Worm (Caenorhabditis elegans) whole organism, L3 larva: ENCODE data around the gene let-99.

Source experiments
- R02D3.7 ChIP-seq: fragments of 150-350 bp; optimal IDR thresholded peaks from 2 replicates; lab custom pipeline; 2014; ENCODE audit warnings: missing biosample characterization, missing genetic modification characterization
- ZK546.5 ChIP-seq: sonication (generic microtip); optimal IDR thresholded peaks from 2 replicates; lab custom pipeline; 2017; ENCODE audit warnings: missing biosample characterization, missing genetic modification characterization
- aly-2 ChIP-seq: fragments of 150-350 bp; optimal IDR thresholded peaks from 2 replicates; lab custom pipeline; 2014; ENCODE audit warnings: missing biosample characterization, missing genetic modification characterization
- ama-1 ChIP-seq: fragments of 150-350 bp; optimal IDR thresholded peaks from 2 replicates; lab custom pipeline; 2018
- ceh-16 ChIP-seq: sonication (generic microtip); optimal IDR thresholded peaks from 2 replicates; lab custom pipeline; 2017; ENCODE audit warnings: missing biosample characterization, missing genetic modification characterization
- ceh-28 ChIP-seq: fragments of 150-350 bp; optimal IDR thresholded peaks from 2 replicates; lab custom pipeline; 2014; ENCODE audit warnings: missing biosample characterization, missing genetic modification reagents, missing genetic modification characterization
- ceh-82 ChIP-seq: fragments of 150-350 bp; optimal IDR thresholded peaks from 2 replicates; lab custom pipeline; 2014; ENCODE audit warnings: missing biosample characterization, missing genetic modification characterization
- daf-12 ChIP-seq: fragments of 150-350 bp; optimal IDR thresholded peaks from 2 replicates; lab custom pipeline; 2014; ENCODE audit warnings: missing biosample characterization, missing genetic modification reagents, missing genetic modification characterization
- egl-27 ChIP-seq: sonication (generic microtip); optimal IDR thresholded peaks from 4 replicates; lab custom pipeline; 2017; ENCODE audit warnings: missing biosample characterization, missing genetic modification reagents, missing genetic modification characterization
- elt-1 ChIP-seq: fragments of 150-350 bp; optimal IDR thresholded peaks from 2 replicates; lab custom pipeline; 2014; ENCODE audit warnings: missing biosample characterization, missing genetic modification characterization
- elt-2 ChIP-seq: sonication (generic microtip); optimal IDR thresholded peaks from 2 replicates; lab custom pipeline; 2016; ENCODE audit warnings: missing genetic modification reagents, mild to moderate bottlenecking, missing genetic modification characterization, missing compliant biosample characterization
- elt-3 ChIP-seq, 3 experiments: fragments of 150-350 bp in 1 of 3; sonication (generic microtip) in 2 of 3; optimal IDR thresholded peaks; 2 replicates in 2 of 3; 4 replicates in 1 of 3; lab custom pipeline; 2014 to 2017; ENCODE audit warnings: missing biosample characterization in 3 of 3, missing genetic modification characterization in 3 of 3
- eor-1 ChIP-seq, 2 experiments: fragments of 150-350 bp; optimal IDR thresholded peaks; 2 replicates each; lab custom pipeline; 2014 to 2018; ENCODE audit warnings: missing biosample characterization in 2 of 2, missing genetic modification characterization in 2 of 2
- fos-1 ChIP-seq: fragments of 150-350 bp; optimal IDR thresholded peaks from 2 replicates; lab custom pipeline; 2014; ENCODE audit warnings: missing biosample characterization, missing genetic modification characterization
- hmg-11 ChIP-seq: sonication (generic microtip); optimal IDR thresholded peaks from 2 replicates; lab custom pipeline; 2016; ENCODE audit warnings: missing genetic modification characterization, missing compliant biosample characterization
- jun-1 ChIP-seq: fragments of 150-350 bp; optimal IDR thresholded peaks from 2 replicates; lab custom pipeline; 2014; ENCODE audit warnings: missing biosample characterization, missing genetic modification reagents, missing genetic modification characterization
- lin-15B ChIP-seq: fragments of 150-350 bp; optimal IDR thresholded peaks from 2 replicates; lab custom pipeline; 2014; ENCODE audit warnings: missing biosample characterization, missing genetic modification characterization
- mdl-1 ChIP-seq: fragments of 150-350 bp; optimal IDR thresholded peaks from 2 replicates; lab custom pipeline; 2014; ENCODE audit warnings: missing biosample characterization, missing genetic modification characterization
- mml-1 ChIP-seq: fragments of 150-350 bp; sonication (generic microtip); optimal IDR thresholded peaks from 3 replicates; lab custom pipeline; 2014; ENCODE audit warnings: missing biosample characterization, missing genetic modification characterization
- nfya-1 ChIP-seq: sonication (generic microtip); optimal IDR thresholded peaks from 2 replicates; lab custom pipeline; 2017; ENCODE audit warnings: missing genetic modification characterization, mild to moderate bottlenecking, missing compliant biosample characterization, antibody characterized with exemption, moderate library complexity; ENCODE audit not compliant: insufficient read depth
- nhr-11 ChIP-seq: fragments of 150-350 bp; optimal IDR thresholded peaks from 2 replicates; lab custom pipeline; 2014; ENCODE audit warnings: missing biosample characterization, missing genetic modification characterization
- nhr-12 ChIP-seq: fragments of 150-350 bp; optimal IDR thresholded peaks from 2 replicates; lab custom pipeline; 2014; ENCODE audit warnings: missing biosample characterization, missing genetic modification characterization
- nhr-23 ChIP-seq: fragments of 150-350 bp; optimal IDR thresholded peaks from 2 replicates; lab custom pipeline; 2014; ENCODE audit warnings: missing biosample characterization, missing genetic modification reagents, missing genetic modification characterization
- nhr-25 ChIP-seq: sonication (generic microtip); optimal IDR thresholded peaks from 2 replicates; lab custom pipeline; 2017; ENCODE audit warnings: missing biosample characterization, missing genetic modification characterization
- nhr-28 ChIP-seq: fragments of 150-350 bp; optimal IDR thresholded peaks from 2 replicates; lab custom pipeline; 2014; ENCODE audit warnings: missing biosample characterization, missing genetic modification characterization
- nhr-43 ChIP-seq: sonication (generic microtip); optimal IDR thresholded peaks from 2 replicates; lab custom pipeline; 2016; ENCODE audit warnings: mild to moderate bottlenecking, missing genetic modification characterization, missing compliant biosample characterization; ENCODE audit not compliant: poor library complexity, severe bottlenecking
- nhr-67 ChIP-seq: fragments of 150-350 bp; optimal IDR thresholded peaks from 2 replicates; lab custom pipeline; 2014; ENCODE audit warnings: missing biosample characterization, missing genetic modification characterization
- nhr-76 ChIP-seq: fragments of 150-350 bp; sonication (generic microtip); optimal IDR thresholded peaks from 5 replicates; lab custom pipeline; 2014; ENCODE audit warnings: missing biosample characterization, missing genetic modification characterization
- nhr-77 ChIP-seq: fragments of 150-350 bp; optimal IDR thresholded peaks from 2 replicates; lab custom pipeline; 2014; ENCODE audit warnings: missing biosample characterization, missing genetic modification characterization
- pqm-1 ChIP-seq: fragments of 150-350 bp; optimal IDR thresholded peaks from 2 replicates; lab custom pipeline; 2017; ENCODE audit warnings: missing biosample characterization, missing genetic modification characterization, inconsistent platforms
- sea-2 ChIP-seq: fragments of 150-350 bp; sonication (generic microtip); optimal IDR thresholded peaks from 4 replicates; lab custom pipeline; 2014; ENCODE audit warnings: missing biosample characterization, missing genetic modification reagents, missing genetic modification characterization
- skn-1 ChIP-seq: fragments of 150-350 bp; optimal IDR thresholded peaks from 2 replicates; lab custom pipeline; 2014; ENCODE audit warnings: missing biosample characterization, missing genetic modification characterization
- unc-39 ChIP-seq: sonication (generic microtip); optimal IDR thresholded peaks from 4 replicates; lab custom pipeline; 2017; ENCODE audit warnings: missing biosample characterization, missing genetic modification characterization
- unc-62 ChIP-seq: fragments of 150-350 bp; sonication (generic microtip); optimal IDR thresholded peaks from 4 replicates; lab custom pipeline; 2014; ENCODE audit warnings: missing biosample characterization, missing genetic modification reagents, missing genetic modification characterization
- zag-1 ChIP-seq: fragments of 150-350 bp; optimal IDR thresholded peaks from 2 replicates; lab custom pipeline; 2014; ENCODE audit warnings: missing biosample characterization, missing genetic modification characterization
- ztf-11 ChIP-seq: fragments of 150-350 bp; optimal IDR thresholded peaks from 2 replicates; lab custom pipeline; 2014; ENCODE audit warnings: missing biosample characterization, missing genetic modification characterization
- ztf-4 ChIP-seq: fragments of 150-350 bp; optimal IDR thresholded peaks from 2 replicates; lab custom pipeline; 2014; ENCODE audit warnings: missing biosample characterization, missing genetic modification characterization

The let-99 gene

DNA sequence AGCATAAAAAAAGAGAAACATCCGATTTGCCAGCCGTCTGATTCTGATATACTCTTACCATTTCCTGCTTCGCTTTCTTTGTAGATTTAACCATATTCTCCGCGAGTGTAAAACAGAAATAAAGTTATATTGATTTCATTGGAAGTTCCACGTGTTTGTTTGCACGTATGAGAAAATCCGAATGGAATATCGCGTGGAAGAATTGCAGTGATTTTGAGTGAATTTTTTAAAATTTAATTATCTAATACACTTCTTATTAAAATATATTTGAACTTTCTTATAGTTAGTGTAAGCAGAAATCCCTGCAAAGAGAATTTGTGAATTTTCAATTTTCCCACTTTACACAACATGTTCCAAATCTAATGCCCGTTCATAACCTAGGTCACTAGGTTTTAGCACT lies 36.6 kb upstream of the let-99 start, which contains the start of gene F53B2.5:
TSS of gene F53B2.5 (minus strand) at position 101 of the 400 bp plus-strand sequence.
- TF ChIP-seq R02D3.7 (tag; lab: Kevin White, UChicago) = no peak

DNA sequence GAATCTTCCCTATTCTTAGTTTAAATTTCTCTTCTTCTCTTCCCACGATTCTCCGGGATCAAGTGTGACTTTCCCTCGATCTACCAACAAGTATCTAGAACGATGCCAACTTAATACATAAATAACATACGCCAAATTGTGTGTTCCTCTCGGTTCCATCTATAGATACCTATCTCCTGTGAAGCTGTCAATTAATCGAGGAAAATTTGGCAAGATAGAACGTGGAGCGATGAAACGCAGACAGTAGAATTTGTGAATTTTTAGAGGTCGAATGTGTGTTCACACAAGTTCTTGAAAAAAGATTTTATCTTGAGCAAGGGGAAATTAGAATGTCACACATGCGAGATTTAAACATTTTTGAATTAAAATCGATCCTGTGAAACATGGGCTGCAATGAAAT lies 36.2 kb upstream of the let-99 start:
- TF ChIP-seq ztf-11 (tag; lab: Kevin White, UChicago) (no peak), nhr-23 (peak; percentile 33), aly-2 (tag; lab: Kevin White, UChicago) (no peak), nhr-25 (peak; percentile 73), egl-27 (tag; lab: Kevin White, UChicago) (no peak), elt-1 (tag; lab: Kevin White, UChicago) (peak; percentile 89), ceh-16 (tag; lab: Kevin White, UChicago) (no peak)

DNA sequence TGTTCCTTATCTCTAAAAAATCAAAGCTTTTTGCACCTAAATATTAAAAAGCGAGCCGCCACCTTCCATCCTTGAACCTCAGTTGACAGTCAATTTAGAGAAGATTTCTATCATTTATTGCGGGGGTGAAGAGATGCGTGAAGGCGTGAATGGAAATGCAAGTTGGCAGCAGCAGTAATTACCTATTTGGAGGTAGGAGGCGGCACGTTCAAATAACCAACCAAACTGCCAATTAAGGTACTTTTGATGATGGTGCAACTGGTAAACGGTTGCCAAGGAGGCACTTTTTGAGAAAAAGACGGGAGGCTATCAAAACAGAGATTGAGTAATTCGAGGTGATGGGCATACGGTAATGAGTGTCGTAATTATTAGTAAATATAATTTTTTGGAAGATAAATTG lies 31.3 kb upstream of the let-99 start:
- TF ChIP-seq ztf-11 (tag; lab: Kevin White, UChicago) (no peak), unc-62 (GFP tag; lab: Kevin White, UChicago) (no peak), nhr-11 (tag; lab: Kevin White, UChicago) (no peak), hmg-11 (tag; lab: Kevin White, UChicago) (no peak), nhr-28 (tag; lab: Kevin White, UChicago) (no peak), nhr-25 (no peak), daf-12 (tag; lab: Kevin White, UChicago) (no peak), unc-39 (tag; lab: Kevin White, UChicago) (no peak), pqm-1 (tag; lab: Kevin White, UChicago) (no peak), elt-2 (tag; lab: Kevin White, UChicago) (no peak), ama-1 (lab: Kevin White, UChicago) (no peak), zag-1 (tag; lab: Kevin White, UChicago) (no peak), ceh-28 (tag; lab: Kevin White, UChicago) (no peak), lin-15B (tag; lab: Kevin White, UChicago) (no peak), R02D3.7 (tag; lab: Kevin White, UChicago) (no peak), ztf-4 (tag; lab: Kevin White, UChicago) (no peak), nhr-76 (tag; lab: Kevin White, UChicago) (no peak), sea-2 (no peak), ceh-82 (tag; lab: Kevin White, UChicago) (no peak), nhr-67 (no peak)

DNA sequence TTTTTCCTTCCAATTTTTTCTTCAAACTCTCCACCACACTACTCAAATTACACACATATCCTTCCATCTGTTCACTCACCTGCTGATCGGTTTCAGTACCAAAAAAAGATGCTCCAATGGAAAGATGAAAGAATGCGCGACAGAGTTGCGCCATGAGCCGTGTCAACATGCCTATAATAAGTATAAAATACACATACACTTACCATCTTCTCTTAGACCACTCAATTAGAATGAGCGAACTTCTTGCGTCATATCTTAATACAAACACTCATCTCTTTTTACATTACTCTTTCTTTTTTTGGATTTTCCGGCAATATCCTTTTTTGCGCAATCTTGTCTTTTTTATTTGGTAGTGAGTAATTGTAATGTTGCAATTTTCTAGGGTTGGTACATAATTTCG lies 29.9 kb upstream of the let-99 start:
- TF ChIP-seq nhr-25 (no peak), zag-1 (tag; lab: Kevin White, UChicago) (no peak), ceh-16 (tag; lab: Kevin White, UChicago) (no peak), mdl-1 (tag; lab: Kevin White, UChicago) (no peak), elt-2 (tag; lab: Kevin White, UChicago) (no peak), nhr-77 (tag; lab: Kevin White, UChicago) (no peak), nfya-1 (no peak), nhr-67 (no peak), unc-39 (tag; lab: Kevin White, UChicago) (no peak), nhr-28 (tag; lab: Kevin White, UChicago) (no peak), lin-15B (tag; lab: Kevin White, UChicago) (no peak), skn-1 (tag; lab: Kevin White, UChicago) (no peak), eor-1 (tag; optimal IDR thresholded peaks at IDR 0.05; lab: Kevin White, UChicago) (no peak), elt-3 (tag; optimal IDR thresholded peaks at IDR 0.05; lab: Kevin White, UChicago) (no peak), ceh-82 (tag; lab: Kevin White, UChicago) (no peak), nhr-23 (no peak)

DNA sequence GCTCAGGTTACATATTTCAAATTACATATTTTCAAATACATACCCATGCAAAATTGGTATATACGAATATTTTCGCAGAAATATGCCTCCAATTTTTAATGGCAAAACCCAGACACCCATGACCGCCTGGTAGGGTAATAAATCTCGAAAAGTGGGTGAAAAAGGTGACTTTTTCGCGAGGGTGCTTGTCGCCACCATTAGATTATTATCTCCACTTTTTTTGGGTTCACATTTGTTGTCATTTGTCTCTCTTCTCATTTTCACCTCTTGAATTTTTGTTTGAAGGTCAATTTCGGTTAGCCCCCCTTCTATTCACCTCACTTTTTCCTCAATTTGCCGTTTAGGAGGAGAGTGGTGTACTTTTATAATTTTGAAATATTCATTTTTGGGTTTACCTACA lies 27.4 kb upstream of the let-99 start:
- TF ChIP-seq sea-2 (no peak), elt-1 (tag; lab: Kevin White, UChicago) (peak; percentile 5), nhr-25 (peak; percentile 44)

DNA sequence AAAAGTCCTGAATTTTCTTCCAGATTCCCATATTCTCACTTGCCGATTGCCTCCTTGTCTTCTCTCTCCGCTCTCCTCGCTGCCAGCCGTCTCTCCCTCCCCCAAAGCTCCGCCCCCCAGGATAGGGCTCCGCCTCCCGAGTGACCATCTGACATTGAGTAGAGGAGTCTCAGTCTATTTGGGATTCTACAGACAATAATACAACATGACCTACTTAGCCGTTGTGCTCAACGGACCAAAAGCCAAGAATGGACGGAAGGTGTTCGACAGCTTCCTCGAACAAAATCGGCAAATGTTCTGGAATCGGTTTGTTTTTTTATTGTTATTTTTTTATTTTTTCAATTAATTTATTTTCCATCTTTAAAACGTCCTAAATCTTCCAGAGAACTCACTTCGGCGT lies 25.6 kb upstream of the let-99 start, which contains the start of gene ham-1:
TSS of gene ham-1 (plus strand) at position 173 of the 400 bp plus-strand sequence.
- TF ChIP-seq ztf-11 (tag; lab: Kevin White, UChicago) (no peak), aly-2 (tag; lab: Kevin White, UChicago) (no peak), nhr-25 (no peak), ama-1 (lab: Kevin White, UChicago) (no peak), fos-1 (tag; lab: Kevin White, UChicago) (no peak), mml-1 (no peak), nhr-43 (tag; lab: Kevin White, UChicago) (no peak), nfya-1 (no peak), nhr-12 (no peak), ceh-82 (tag; lab: Kevin White, UChicago) (no peak), jun-1 (tag; lab: Kevin White, UChicago) (no peak), nhr-28 (tag; lab: Kevin White, UChicago) (no peak), nhr-11 (tag; lab: Kevin White, UChicago) (no peak), ZK546.5 (tag; lab: Kevin White, UChicago) (no peak)
- TF ChIP-seq, all 47 proteins: peak for 0
